Worm (Caenorhabditis elegans) whole organism, late embryonic: ENCODE data around the gene hst-3.1.

Experiments
- F13H6.1 ChIP-seq: sonication (generic microtip); optimal IDR thresholded peaks from 2 replicates; lab custom pipeline; 2016; ENCODE audit warnings: missing genetic modification characterization, missing compliant biosample characterization
- K09A11.1 ChIP-seq: sonication (generic microtip); optimal IDR thresholded peaks from 2 replicates; lab custom pipeline; 2017; ENCODE audit warnings: antibody characterized with exemption, mild to moderate bottlenecking, missing genetic modification characterization, missing compliant biosample characterization; ENCODE audit not compliant: insufficient read depth
- ahr-1 ChIP-seq: sonication (generic microtip); optimal IDR thresholded peaks from 2 replicates; lab custom pipeline; 2016; ENCODE audit warnings: missing genetic modification characterization, missing compliant biosample characterization
- ceh-18 ChIP-seq: sonication (generic microtip); optimal IDR thresholded peaks from 2 replicates; lab custom pipeline; 2016; ENCODE audit warnings: missing genetic modification characterization, missing compliant biosample characterization
- ceh-19 ChIP-seq: fragments of 200-800 bp; sonication (Bioruptor generic); optimal IDR thresholded peaks from 2 replicates; lab custom pipeline; 2018; ENCODE audit warnings: mild to moderate bottlenecking, missing genetic modification characterization, missing compliant biosample characterization
- ceh-2 ChIP-seq: sonication (generic microtip); optimal IDR thresholded peaks from 2 replicates; lab custom pipeline; 2016; ENCODE audit warnings: missing genotype, missing genetic modification characterization, missing compliant biosample characterization
- ceh-24 ChIP-seq: sonication (generic microtip); optimal IDR thresholded peaks from 2 replicates; lab custom pipeline; 2016; ENCODE audit warnings: mild to moderate bottlenecking, missing genetic modification characterization, missing compliant biosample characterization
- ceh-31 ChIP-seq: sonication (generic microtip); optimal IDR thresholded peaks from 2 replicates; lab custom pipeline; 2016; ENCODE audit warnings: missing genetic modification characterization, missing compliant biosample characterization
- ceh-6 ChIP-seq: fragments of 200-800 bp; sonication (Bioruptor generic); optimal IDR thresholded peaks from 2 replicates; lab custom pipeline; 2018; ENCODE audit warnings: mild to moderate bottlenecking, missing genetic modification characterization, missing compliant biosample characterization
- che-1 ChIP-seq: sonication (generic microtip); optimal IDR thresholded peaks from 2 replicates; lab custom pipeline; 2016; ENCODE audit warnings: mild to moderate bottlenecking, missing genetic modification characterization, missing compliant biosample characterization
- elt-2 ChIP-seq: sonication (generic microtip); optimal IDR thresholded peaks from 2 replicates; lab custom pipeline; 2016; ENCODE audit warnings: missing genetic modification reagents, missing genetic modification characterization, missing compliant biosample characterization
- elt-4 ChIP-seq: sonication (generic microtip); optimal IDR thresholded peaks from 2 replicates; lab custom pipeline; 2016; ENCODE audit warnings: missing genetic modification characterization, missing compliant biosample characterization
- ets-4 ChIP-seq: sonication (generic microtip); optimal IDR thresholded peaks from 2 replicates; lab custom pipeline; 2016; ENCODE audit warnings: missing genetic modification characterization, missing compliant biosample characterization
- eyg-1 ChIP-seq: sonication (generic microtip); optimal IDR thresholded peaks from 2 replicates; lab custom pipeline; 2016; ENCODE audit warnings: missing genotype, missing genetic modification characterization, missing compliant biosample characterization
- fkh-10 ChIP-seq: fragments of 150-350 bp; optimal IDR thresholded peaks from 2 replicates; lab custom pipeline; 2014; ENCODE audit warnings: missing biosample characterization, missing genetic modification reagents, missing genetic modification characterization
- gmeb-2 ChIP-seq: sonication (generic microtip); optimal IDR thresholded peaks from 2 replicates; lab custom pipeline; 2016; ENCODE audit warnings: missing genetic modification characterization, inconsistent platforms, missing compliant biosample characterization
- mec-3 ChIP-seq: sonication (generic microtip); optimal IDR thresholded peaks from 2 replicates; lab custom pipeline; 2016; ENCODE audit warnings: borderline replicate concordance, missing genetic modification characterization, missing compliant biosample characterization
- nfya-1 ChIP-seq: sonication (generic microtip); optimal IDR thresholded peaks from 2 replicates; lab custom pipeline; 2017; ENCODE audit warnings: missing genetic modification characterization, mild to moderate bottlenecking, missing compliant biosample characterization, antibody characterized with exemption, moderate library complexity
- nhr-232 ChIP-seq: sonication (generic microtip); optimal IDR thresholded peaks from 2 replicates; lab custom pipeline; 2016; ENCODE audit warnings: missing genetic modification characterization, missing compliant biosample characterization
- pax-1 ChIP-seq: fragments of 150-350 bp; optimal IDR thresholded peaks from 2 replicates; lab custom pipeline; 2014; ENCODE audit warnings: missing biosample characterization, missing genetic modification characterization
- pha-2 ChIP-seq: sonication (generic microtip); optimal IDR thresholded peaks from 2 replicates; lab custom pipeline; 2017; ENCODE audit warnings: mild to moderate bottlenecking, missing genetic modification characterization, missing compliant biosample characterization
- pha-4 ChIP-seq: fragments of 150-350 bp; optimal IDR thresholded peaks from 2 replicates; lab custom pipeline; 2018; ENCODE audit warnings: missing biosample characterization, missing genetic modification reagents, missing genetic modification characterization
- pqm-1 ChIP-seq: sonication (generic microtip); optimal IDR thresholded peaks from 2 replicates; lab custom pipeline; 2016; ENCODE audit warnings: missing genetic modification characterization, missing compliant biosample characterization
- pros-1 ChIP-seq: fragments of 150-350 bp; optimal IDR thresholded peaks from 2 replicates; lab custom pipeline; 2014; ENCODE audit warnings: missing biosample characterization, missing genetic modification reagents, missing genetic modification characterization
- sox-4 ChIP-seq: sonication (generic microtip); optimal IDR thresholded peaks from 2 replicates; lab custom pipeline; 2017; ENCODE audit warnings: mild to moderate bottlenecking, missing genetic modification characterization, inconsistent platforms, missing compliant biosample characterization
- tbx-2 ChIP-seq: sonication (generic microtip); optimal IDR thresholded peaks from 2 replicates; lab custom pipeline; 2016; ENCODE audit warnings: missing genetic modification characterization, missing compliant biosample characterization
- ttx-3 ChIP-seq: sonication (generic microtip); optimal IDR thresholded peaks from 2 replicates; lab custom pipeline; 2016; ENCODE audit warnings: missing genetic modification reagents, missing genetic modification characterization, missing compliant biosample characterization
- unc-3 ChIP-seq, 2 experiments: fragments of 200-800 bp in 1 of 2; sonication (Bioruptor generic) in 1 of 2; sonication (generic microtip) in 1 of 2; conservative IDR thresholded peaks in 1 of 2; optimal IDR thresholded peaks in 1 of 2; 2 replicates each; pipeline versions ENCODE4 v1.3.6 to Lab custom; 2016 to 2022; ENCODE audit warnings: missing compliant biosample characterization in 2 of 2, missing genetic modification characterization in 2 of 2, missing genetic modification reagents in 1 of 2
- unc-42 ChIP-seq: sonication (generic microtip); optimal IDR thresholded peaks from 2 replicates; lab custom pipeline; 2016; ENCODE audit warnings: missing genotype, missing genetic modification characterization, missing compliant biosample characterization
- zip-5 ChIP-seq: sonication (generic microtip); optimal IDR thresholded peaks from 2 replicates; lab custom pipeline; 2016; ENCODE audit warnings: missing genetic modification characterization, missing compliant biosample characterization

The hst-3.1 gene

DNA sequence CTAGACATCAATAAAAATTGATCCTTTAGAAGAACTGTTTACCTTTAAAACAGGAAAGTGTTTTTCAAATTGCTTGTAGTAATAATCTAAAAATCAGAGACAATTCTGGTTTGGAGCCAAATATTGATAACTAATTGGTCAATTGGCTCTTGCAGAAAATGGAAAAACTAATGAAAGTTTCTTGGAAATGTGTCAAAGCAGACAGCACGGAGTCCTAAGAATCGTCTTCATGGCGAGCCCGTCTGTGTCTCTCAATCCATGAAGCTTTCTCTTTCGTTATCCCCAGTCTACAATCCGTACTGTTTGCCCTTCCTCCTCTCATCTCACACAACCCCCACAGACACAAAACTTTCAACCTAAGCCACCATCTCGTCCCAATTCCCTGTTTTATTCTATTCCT is 10.5 kb upstream of the hst-3.1 start, which contains the start of gene F40H3.1:
Gene F40H3.1 (plus strand): TSS at position 301 of the 400 bp plus-strand sequence.
- TF ChIP-seq pha-4 (tag; lab: Kevin White, UChicago) = no peak
- no peak for TF ChIP-seq gmeb-2
- no peak for TF ChIP-seq ceh-24
- TF ChIP-seq ceh-31 (tag; lab: Kevin White, UChicago) = no peak
- TF ChIP-seq pros-1 = no peak
- no peak for TF ChIP-seq che-1
- TF ChIP-seq F13H6.1 (tag; lab: Kevin White, UChicago) = no peak
- TF ChIP-seq nfya-1 (tag; lab: Kevin White, UChicago) = no peak
- no peak for TF ChIP-seq ceh-6 (GFP tag; lab: Kevin White, UChicago)
- TF ChIP-seq ceh-19 (GFP tag; lab: Kevin White, UChicago) = no peak
- no peak for TF ChIP-seq nhr-232 (tag; lab: Kevin White, UChicago)
- TF ChIP-seq unc-3 (GFP tag; conservative IDR thresholded peaks at IDR 0.05; lab: Robert Waterston, UW) = no peak
- no peak for TF ChIP-seq unc-3 (tag; optimal IDR thresholded peaks at IDR 0.05; lab: Kevin White, UChicago)
- TF ChIP-seq pha-2 (tag; lab: Kevin White, UChicago) = no peak
- TF ChIP-seq mec-3 (tag; lab: Kevin White, UChicago) = no peak
- no peak for TF ChIP-seq ahr-1 (tag; lab: Kevin White, UChicago)
- TF ChIP-seq eyg-1 (tag; lab: Kevin White, UChicago) = no peak
- no peak for TF ChIP-seq ceh-2 (tag; lab: Kevin White, UChicago)
- TF ChIP-seq tbx-2 (tag; lab: Kevin White, UChicago) = no peak

DNA sequence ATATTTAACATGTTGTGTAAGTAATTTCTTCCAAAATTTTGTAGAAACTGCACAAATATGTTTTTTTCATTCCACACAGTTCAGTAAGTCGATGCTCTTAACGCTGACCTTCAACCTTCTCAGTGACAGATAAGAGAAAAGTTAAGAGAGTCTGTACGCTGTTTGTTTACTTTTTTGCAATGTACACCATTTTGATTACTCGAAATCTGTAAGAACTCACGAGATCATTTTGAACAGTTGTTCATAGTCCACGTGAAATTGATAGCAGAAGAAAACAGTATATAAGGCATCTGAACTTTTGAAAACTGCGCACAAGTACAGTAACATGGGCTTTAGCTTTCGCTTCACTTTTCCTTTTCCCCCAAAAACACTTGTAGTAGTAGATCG is 9.7 kb upstream of the hst-3.1 start:
- TF ChIP-seq ceh-18 (tag; lab: Kevin White, UChicago) (no peak), elt-2 (tag; lab: Kevin White, UChicago) (no peak), mec-3 (tag; lab: Kevin White, UChicago) (no peak), ceh-31 (tag; lab: Kevin White, UChicago) (no peak), K09A11.1 (no peak), ceh-6 (GFP tag; lab: Kevin White, UChicago) (no peak), ceh-19 (GFP tag; lab: Kevin White, UChicago) (no peak), ttx-3 (tag; lab: Kevin White, UChicago) (no peak), pqm-1 (tag; lab: Kevin White, UChicago) (no peak)
- TF ChIP-seq, all 69 proteins: peak for 0

DNA sequence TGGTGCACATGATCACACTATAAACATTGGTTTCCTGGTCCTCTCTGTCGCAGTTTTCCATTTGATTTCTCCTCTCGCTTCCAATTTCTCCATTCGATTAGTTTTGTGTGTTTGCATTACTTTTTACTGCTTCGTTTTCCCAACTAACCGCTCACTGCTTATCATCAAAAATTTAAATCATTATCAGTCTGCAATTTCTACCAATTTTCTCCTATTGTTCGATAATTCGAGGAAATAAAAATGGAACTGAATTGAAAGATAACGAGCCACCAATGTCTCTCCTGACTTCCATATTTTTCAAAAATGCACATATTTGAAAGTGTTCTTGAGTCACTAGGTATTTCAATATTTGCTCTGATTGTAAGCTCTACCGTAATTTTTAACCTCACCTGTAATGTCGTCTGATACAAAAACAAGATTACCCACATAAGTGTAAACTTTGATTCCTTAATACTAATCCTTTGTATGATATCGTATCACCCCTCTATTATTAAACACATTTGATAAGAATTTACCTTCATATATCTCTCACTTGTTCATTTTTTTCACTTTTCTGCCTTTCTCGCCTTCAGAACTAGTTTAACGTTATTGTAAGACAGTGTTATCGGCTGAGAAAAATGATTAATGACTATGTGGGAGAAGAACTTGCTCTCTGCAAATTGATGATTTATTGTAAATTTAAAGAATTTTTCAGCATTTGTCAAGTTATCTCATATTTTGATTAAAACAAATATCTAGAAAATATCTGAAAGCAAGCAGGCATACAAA is 9.1 kb upstream of the hst-3.1 start:
- peak; percentile 6 for TF ChIP-seq elt-2 (tag; lab: Kevin White, UChicago)
- TF ChIP-seq pha-4 (tag; lab: Kevin White, UChicago) = no peak
- no peak for TF ChIP-seq nfya-1 (tag; lab: Kevin White, UChicago)
- TF ChIP-seq elt-4 = no peak

ce11 chrII:6176154-6176897 is 7.3 kb upstream of the hst-3.1 start:
- TF ChIP-seq ets-4 (no peak), sox-4 (tag; lab: Kevin White, UChicago) (no peak), pax-1 (tag; lab: Kevin White, UChicago) (no peak), fkh-10 (GFP tag; lab: Kevin White, UChicago) (no peak), zip-5 (tag; lab: Kevin White, UChicago) (no peak), ceh-19 (GFP tag; lab: Kevin White, UChicago) (no peak), ceh-24 (no peak)

ce11 chrII:6175027-6175426 is 6.0 kb upstream of the hst-3.1 start:
- TF ChIP-seq unc-42 (peak; percentile 12), pha-4 (tag; lab: Kevin White, UChicago) (no peak)
